Fruit fly (Drosophila melanogaster): ENCODE data around the gene CG14566.

DNA sequence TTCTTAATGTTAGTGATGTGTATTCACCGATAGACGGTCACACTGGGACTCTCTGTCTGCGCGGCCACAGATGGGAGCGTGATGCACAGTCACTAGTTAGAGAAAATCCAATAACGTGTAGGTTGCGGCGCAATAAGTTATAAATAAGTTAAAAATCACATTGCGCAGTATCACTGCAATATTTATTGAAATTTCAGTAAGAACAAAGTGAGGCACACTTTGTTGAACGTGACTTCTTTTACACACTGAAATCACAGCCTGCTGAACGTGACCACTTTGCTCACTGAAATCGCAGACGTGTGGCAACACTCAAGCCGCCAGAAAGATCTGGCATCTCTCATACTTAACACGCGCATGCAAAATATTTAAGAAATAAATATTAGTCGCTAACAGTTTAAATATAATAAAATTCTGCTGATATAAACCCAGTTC lies 11.5 kb downstream of the CG14566 start, which contains the start of the genes CG11247 and Polr2H:
- TF ChIP-seq CG5204 (GFP tag; optimal IDR thresholded peaks at IDR 0.05) = peak; percentile 84
- peak; percentile 15 for TF ChIP-seq ovo (GFP tag; optimal IDR thresholded peaks at IDR 0.05)
- peak; percentile 42 for TF ChIP-seq pad (GFP tag; optimal IDR thresholded peaks at IDR 0.05)
- no peak for TF ChIP-seq cic (GFP tag; optimal IDR thresholded peaks at IDR 0.05)
- TF ChIP-seq bab1 (GFP tag; optimal IDR thresholded peaks at IDR 0.05) = peak; percentile 87
